Worm (Caenorhabditis elegans) whole organism, L4 larva: ENCODE data around the gene nhr-127.

Experiments used
- F49E8.2 ChIP-seq: sonication (generic microtip); optimal IDR thresholded peaks from 2 replicates; lab custom pipeline; 2016; ENCODE audit warnings: missing compliant biosample characterization, mild to moderate bottlenecking, missing genetic modification characterization, borderline replicate concordance
- R02D3.7 ChIP-seq: fragments of 150-350 bp; sonication (generic microtip); optimal IDR thresholded peaks from 3 replicates; lab custom pipeline; 2014; ENCODE audit warnings: missing biosample characterization, missing genetic modification characterization
- aly-2 ChIP-seq: sonication (generic microtip); optimal IDR thresholded peaks from 2 replicates; lab custom pipeline; 2018; ENCODE audit warnings: missing biosample characterization, missing genetic modification characterization
- egl-43 ChIP-seq: fragments of 200-800 bp; sonication (Bioruptor generic); IDR thresholded peaks from 2 replicates; pipeline ENCODE4 v1.3.6; 2022; ENCODE audit warnings: missing genetic modification reagents, missing genetic modification characterization, missing compliant biosample characterization
- mes-2 ChIP-seq: sonication (generic microtip); optimal IDR thresholded peaks from 2 replicates; lab custom pipeline; 2016; ENCODE audit warnings: missing genotype, mild to moderate bottlenecking, missing genetic modification characterization, missing compliant biosample characterization; ENCODE audit not compliant: poor library complexity, severe bottlenecking
- nhr-111 ChIP-seq: fragments of 200-800 bp; sonication (Bioruptor generic); optimal IDR thresholded peaks from 2 replicates; lab custom pipeline; 2018; ENCODE audit warnings: mild to moderate bottlenecking, missing genetic modification characterization, missing compliant biosample characterization
- nhr-25 ChIP-seq: sonication (generic microtip); optimal IDR thresholded peaks from 2 replicates; lab custom pipeline; 2017; ENCODE audit warnings: missing genetic modification characterization, mild to moderate bottlenecking, missing compliant biosample characterization, antibody characterized with exemption, moderate library complexity, borderline replicate concordance; ENCODE audit not compliant: insufficient read depth
- nhr-41 ChIP-seq: fragments of 200-800 bp; sonication (Bioruptor generic); IDR thresholded peaks from 2 replicates; pipeline ENCODE4 v1.3.6; 2022; ENCODE audit warnings: missing genetic modification reagents, missing genetic modification characterization, missing compliant biosample characterization
- nhr-6 ChIP-seq: fragments of 150-350 bp; optimal IDR thresholded peaks from 2 replicates; lab custom pipeline; 2014; ENCODE audit warnings: missing biosample characterization, missing genetic modification characterization
- pha-4 ChIP-seq, 2 experiments: fragments of 150-350 bp in 1 of 2; fragments of 200-800 bp in 1 of 2; sonication (Bioruptor generic) in 1 of 2; IDR thresholded peaks in 1 of 2; optimal IDR thresholded peaks in 1 of 2; 2 replicates each; pipeline versions ENCODE4 v1.3.6 to Lab custom; 2014 to 2022; ENCODE audit warnings: missing genetic modification characterization in 2 of 2, missing genetic modification reagents in 2 of 2, missing biosample characterization in 1 of 2, missing compliant biosample characterization in 1 of 2
- unc-62 ChIP-seq, 3 experiments: fragments of 150-350 bp in 1 of 3; sonication (generic microtip); optimal IDR thresholded peaks in 2 of 3; peaks in 1 of 3; 1 replicate in 1 of 3; 2 replicates in 2 of 3; lab custom pipeline; 2014 to 2017; ENCODE audit warnings: missing biosample characterization in 3 of 3, missing genetic modification characterization in 3 of 3, missing genetic modification reagents in 3 of 3, missing genotype in 1 of 3

DNA sequence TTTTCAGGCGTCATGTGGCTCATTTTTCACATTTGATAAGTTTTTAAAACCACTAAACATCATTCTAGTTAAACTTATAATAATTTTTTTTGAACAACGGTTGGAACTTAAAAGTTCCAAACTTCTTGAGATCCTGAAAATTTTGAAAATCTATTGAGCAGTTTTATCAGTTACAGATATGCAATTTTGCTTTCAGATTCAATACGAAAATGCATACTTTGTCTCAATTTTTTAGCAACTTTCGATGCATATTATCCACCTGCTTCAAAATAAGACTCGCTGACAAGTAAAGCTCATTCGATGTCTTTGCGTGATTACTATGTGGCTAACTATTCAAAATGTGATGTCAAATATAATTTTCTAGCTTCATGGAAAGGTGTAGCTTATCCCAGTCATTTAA is 13.2 kb upstream of the nhr-127 start, which contains the start of gene srh-95:
- TF ChIP-seq nhr-111 (GFP tag; lab: Kevin White, UChicago) (no peak), mes-2 (no peak), nhr-25 (tag; lab: Kevin White, UChicago) (no peak), F49E8.2 (tag; lab: Kevin White, UChicago) (no peak), aly-2 (tag; lab: Kevin White, UChicago) (no peak), R02D3.7 (no peak), egl-43 (GFP tag; lab: Robert Waterston, UW) (no peak), nhr-6 (tag; lab: Kevin White, UChicago) (no peak), pha-4 (GFP tag; IDR thresholded peaks at IDR 0.05; lab: Robert Waterston, UW) (no peak), pha-4 (tag; optimal IDR thresholded peaks at IDR 0.05; lab: Kevin White, UChicago) (no peak), unc-62 (GFP tag; optimal IDR thresholded peaks at IDR 0.05 in 1 of 2; lab: Kevin White, UChicago) (no peak), unc-62 (tag; optimal IDR thresholded peaks at IDR 0.05; lab: Kevin White, UChicago) (no peak), nhr-41 (GFP tag; lab: Robert Waterston, UW) (no peak)
